Fruit fly (Drosophila melanogaster): ENCODE results near the gene Hsp27.

The Hsp27 gene

DNA sequence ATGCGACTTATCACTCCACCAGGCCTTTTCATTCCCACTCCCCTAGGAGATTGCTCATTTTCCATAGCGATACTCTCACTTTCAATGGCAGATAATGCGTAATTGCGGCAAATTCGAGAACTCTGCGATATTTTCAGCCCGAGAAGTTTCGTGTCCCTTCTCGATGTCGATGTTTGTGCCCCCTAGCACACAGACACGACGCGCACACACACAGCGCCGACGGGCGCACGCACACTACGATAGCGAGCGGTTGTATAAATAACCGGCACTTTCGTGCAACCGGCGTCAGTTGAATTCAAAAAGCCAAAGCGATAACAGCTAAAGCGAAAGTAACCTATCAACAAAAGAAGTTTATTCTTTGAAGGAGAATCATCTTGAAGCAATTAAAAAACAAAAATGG is 2.3 kb upstream of the Hsp27 start, which contains the start of gene Hsp23 (continued):
- no peak for TF ChIP-seq CG9609 (GFP tag; optimal IDR thresholded peaks at IDR 0.05)
- no peak for TF ChIP-seq CG13123 (GFP tag; optimal IDR thresholded peaks at IDR 0.05)
- TF ChIP-seq CG33557 (GFP tag; optimal IDR thresholded peaks at IDR 0.05), result peak; percentile 11
- TF ChIP-seq CG34422 (GFP tag; IDR thresholded peaks at IDR 0.05), result no peak
- peak; percentile 39; the same call in 1 of the 4 replicates for TF ChIP-seq Dll (GFP tag; IDR thresholded peaks at IDR 0.05; ENCODE audit: partially characterized antibody)
- TF ChIP-seq slou (GFP tag; optimal IDR thresholded peaks at IDR 0.05), result no peak
- TF ChIP-seq esg (GFP tag; conservative IDR thresholded peaks at IDR 0.05), result no peak
- TF ChIP-seq Deaf1 (tag; optimal IDR thresholded peaks at IDR 0.05), result peak; percentile 77
- TF ChIP-seq Nf-YB (GFP tag; optimal IDR thresholded peaks at IDR 0.05), result no peak
- TF ChIP-seq CG9727 (GFP tag; optimal IDR thresholded peaks at IDR 0.05), result no peak
- no peak for TF ChIP-seq sens-2 (GFP tag; IDR thresholded peaks at IDR 0.05)
- no peak for TF ChIP-seq CG7556 (GFP tag; optimal IDR thresholded peaks at IDR 0.05)
- TF ChIP-seq CG6791 (GFP tag; IDR thresholded peaks at IDR 0.05; ENCODE audit: partially characterized antibody), result peak; percentile 57; the same call in 2 of the 3 replicates
- TF ChIP-seq lmd (GFP tag; IDR thresholded peaks at IDR 0.05), result no peak
- peak; percentile 37 for TF ChIP-seq nerfin-1 (tag; optimal IDR thresholded peaks at IDR 0.05)
- TF ChIP-seq kni (GFP tag; optimal IDR thresholded peaks at IDR 0.05), result no peak
- no peak for TF ChIP-seq CG4360 (GFP tag; IDR thresholded peaks at IDR 0.05)
- TF ChIP-seq knrl (GFP tag; IDR thresholded peaks at IDR 0.05; ENCODE audit: partially characterized antibody), result no peak
- peak; percentile 51 for TF ChIP-seq abd-A (tag; optimal IDR thresholded peaks at IDR 0.05)
- TF ChIP-seq CG14710 (tag; optimal IDR thresholded peaks at IDR 0.05), result no peak
- TF ChIP-seq CG7839 (tag; optimal IDR thresholded peaks at IDR 0.05), result no peak
- TF ChIP-seq CG7786 (GFP tag; optimal IDR thresholded peaks at IDR 0.05), result no peak
- TF ChIP-seq Dip2 (GFP tag; IDR thresholded peaks at IDR 0.05), result no peak
- peak; percentile 5 for TF ChIP-seq wek (GFP tag; optimal IDR thresholded peaks at IDR 0.05)
- no peak for TF ChIP-seq HLH4C (GFP tag; IDR thresholded peaks at IDR 0.05; ENCODE audit: partially characterized antibody)
- peak; percentile 64 for TF ChIP-seq Med (GFP tag)
- TF ChIP-seq Optix (GFP tag; IDR thresholded peaks at IDR 0.05), result no peak
- no peak for TF ChIP-seq zen2 (GFP tag; IDR thresholded peaks at IDR 0.05; ENCODE audit: partially characterized antibody)
- peak; percentile 37; the same call in 1 of the 2 replicates for TF ChIP-seq amos (GFP tag; IDR thresholded peaks at IDR 0.05; ENCODE audit: partially characterized antibody)
- TF ChIP-seq CG12236 (GFP tag; optimal IDR thresholded peaks at IDR 0.05), result no peak
- no peak for TF ChIP-seq run (tag; optimal IDR thresholded peaks at IDR 0.05)
- no peak for TF ChIP-seq CG1602 (GFP tag; optimal IDR thresholded peaks at IDR 0.05)
- TF ChIP-seq Blimp-1 (GFP tag; optimal IDR thresholded peaks at IDR 0.05), result peak; percentile 68
- no peak for TF ChIP-seq Sry-δ (GFP tag; optimal IDR thresholded peaks at IDR 0.05)
- TF ChIP-seq eyg (GFP tag; optimal IDR thresholded peaks at IDR 0.05), result no peak
- TF ChIP-seq CG31441 (GFP tag; IDR thresholded peaks at IDR 0.05), result no peak
- TF ChIP-seq sim (GFP tag; IDR thresholded peaks at IDR 0.05), result no peak
- TF ChIP-seq insv (GFP tag; optimal IDR thresholded peaks at IDR 0.05), result peak in 1 of 2 experiments; percentile 40
- no peak for TF ChIP-seq CG9932 (GFP tag; IDR thresholded peaks at IDR 0.05)
- TF ChIP-seq dpn (GFP tag; optimal IDR thresholded peaks at IDR 0.05), result no peak
- no peak for TF ChIP-seq CG12391 (tag; optimal IDR thresholded peaks at IDR 0.05)
- no peak for TF ChIP-seq exex (tag; optimal IDR thresholded peaks at IDR 0.05)
- no peak for TF ChIP-seq CG4707 (GFP tag; optimal IDR thresholded peaks at IDR 0.05)
- no peak for TF ChIP-seq B-H1 (GFP tag; IDR thresholded peaks at IDR 0.05)
- TF ChIP-seq caup (GFP tag; optimal IDR thresholded peaks at IDR 0.05; ENCODE audit: severe bottlenecking), result no peak
- TF ChIP-seq CG7372 (GFP tag; IDR thresholded peaks at IDR 0.05), result no peak
- TF ChIP-seq HmgD (GFP tag; optimal IDR thresholded peaks at IDR 0.05), result no peak
- TF ChIP-seq ken (GFP tag; IDR thresholded peaks at IDR 0.05), result no peak
- peak; percentile 41 for TF ChIP-seq CG15601 (tag; optimal IDR thresholded peaks at IDR 0.05)
- no peak for TF ChIP-seq CG42726 (GFP tag; IDR thresholded peaks at IDR 0.05; ENCODE audit: partially characterized antibody)
